Fruit fly (Drosophila melanogaster) whole organism, prepupa: ENCODE results near the gene sick.

Source experiments
- CG11762 ChIP-seq: fragments of 200-800 bp; sonication (Bioruptor generic); optimal IDR thresholded peaks from 3 replicates; lab custom pipeline; 2016; ENCODE audit warnings: missing biosample characterization, missing genetic modification characterization; ENCODE audit not compliant: insufficient read depth
- CG6792 ChIP-seq: fragments of 200-800 bp; sonication (Bioruptor generic); optimal IDR thresholded peaks from 3 replicates; lab custom pipeline; 2016; ENCODE audit warnings: missing biosample characterization, missing genetic modification characterization

DNA sequence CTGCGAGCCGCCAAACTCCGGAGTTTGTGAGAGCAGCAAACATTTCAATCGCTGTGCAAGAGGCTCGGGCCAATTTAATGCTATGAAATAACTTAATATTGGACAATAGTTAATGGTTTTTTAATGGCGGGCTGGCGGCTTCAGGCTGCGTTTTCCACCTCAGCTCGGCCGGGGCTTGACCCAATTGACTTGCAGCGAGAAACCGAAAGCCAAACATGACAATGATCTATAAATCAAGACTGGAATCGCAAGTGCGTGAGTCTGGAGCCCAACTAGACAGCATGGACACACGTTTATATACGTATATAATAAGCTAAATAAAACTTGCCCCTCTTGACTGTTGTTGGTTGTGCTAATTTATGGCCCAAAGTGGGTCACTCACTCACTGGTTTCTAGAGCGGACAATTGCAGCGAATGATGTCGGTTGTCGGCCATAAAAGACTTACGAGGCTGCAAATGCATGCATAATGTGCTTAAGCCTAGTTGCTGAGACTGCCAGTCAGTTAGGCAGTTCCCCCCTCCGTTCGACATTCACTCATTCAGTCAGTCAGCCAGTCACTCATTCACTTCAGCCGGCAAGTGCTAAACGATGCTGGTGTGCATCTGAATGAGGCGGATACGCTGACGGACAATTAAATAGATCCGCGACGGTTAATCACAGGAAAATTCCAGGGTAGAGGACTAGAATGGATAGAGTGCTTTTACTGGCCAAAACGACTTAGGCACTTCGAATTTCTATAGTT is 11.2 kb upstream of the sick start:
- no peak for TF ChIP-seq CG6792 (GFP tag; lab: Kevin White, UChicago)
- TF ChIP-seq CG11762 (GFP tag; lab: Kevin White, UChicago), result no peak
